Worm (Caenorhabditis elegans) whole organism, early embryonic: ENCODE measurements around the gene K11D12.13.

Source experiments
- aly-1 ChIP-seq: sonication (generic microtip); optimal IDR thresholded peaks from 2 replicates; lab custom pipeline; 2016; ENCODE audit warnings: missing genetic modification characterization, missing compliant biosample characterization
- ama-1 ChIP-seq: fragments of 150-350 bp; optimal IDR thresholded peaks from 2 replicates; lab custom pipeline; 2014
- ceh-13 ChIP-seq: fragments of 200-800 bp; sonication (Bioruptor generic); optimal IDR thresholded peaks from 2 replicates; lab custom pipeline; 2018; ENCODE audit warnings: mild to moderate bottlenecking, missing genetic modification characterization, missing compliant biosample characterization
- ceh-36 ChIP-seq: sonication (generic microtip); optimal IDR thresholded peaks from 2 replicates; lab custom pipeline; 2016; ENCODE audit warnings: missing genetic modification characterization, inconsistent platforms, missing compliant biosample characterization
- hmbx-1 ChIP-seq: sonication (generic microtip); optimal IDR thresholded peaks from 2 replicates; lab custom pipeline; 2016; ENCODE audit warnings: mild to moderate bottlenecking, missing genetic modification characterization, missing compliant biosample characterization
- tbx-11 ChIP-seq: fragments of 200-800 bp; sonication (Bioruptor generic); IDR thresholded peaks from 2 replicates; pipeline ENCODE4 v1.3.6; 2022; ENCODE audit warnings: missing genetic modification characterization, missing compliant biosample characterization

DNA sequence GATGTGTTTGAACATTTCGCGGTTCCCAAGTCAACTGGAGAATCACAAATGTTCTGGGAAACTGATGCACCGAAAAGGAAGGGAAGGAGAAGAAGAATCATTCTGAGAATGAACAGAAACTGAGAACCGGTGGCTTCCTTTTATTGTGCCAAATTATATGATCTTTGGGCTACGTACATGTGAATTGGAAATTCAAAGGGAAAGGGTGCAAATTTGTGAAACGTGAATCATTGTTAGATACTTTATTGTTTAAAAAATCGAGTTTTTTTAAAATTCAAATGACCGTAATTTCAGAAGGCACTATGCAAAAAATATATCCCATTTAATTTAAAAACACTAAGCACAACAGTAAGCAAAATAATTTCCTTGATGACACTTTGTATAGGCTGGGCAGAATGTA is 1.9 kb downstream of the K11D12.13 start, which contains the start of gene K11D12.6:
- no peak for TF ChIP-seq tbx-11 (GFP tag; lab: Robert Waterston, UW)
- no peak for TF ChIP-seq ama-1 (lab: Kevin White, UChicago)
- TF ChIP-seq aly-1 (tag; lab: Kevin White, UChicago), result no peak
- TF ChIP-seq ceh-13 (GFP tag; lab: Kevin White, UChicago), result no peak
- TF ChIP-seq ceh-36 (tag; lab: Kevin White, UChicago), result no peak
- TF ChIP-seq hmbx-1, result no peak
